Worm (Caenorhabditis elegans) whole organism, L4 larva: Measurements from ENCODE around the gene elt-1.

Experiments used
- Y48G9A.11 ChIP-seq: fragments of 200-800 bp; sonication (Bioruptor generic); IDR thresholded peaks from 2 replicates; pipeline ENCODE4 v1.3.6; 2022; ENCODE audit warnings: missing genetic modification reagents, missing genetic modification characterization, missing compliant biosample characterization
- Y5F2A.4 ChIP-seq: fragments of 200-800 bp; sonication (Bioruptor generic); optimal IDR thresholded peaks from 2 replicates; lab custom pipeline; 2018; ENCODE audit warnings: mild to moderate bottlenecking, missing genetic modification characterization, missing compliant biosample characterization
- Y75B8A.6 ChIP-seq: fragments of 200-800 bp; sonication (Bioruptor generic); IDR thresholded peaks from 2 replicates; pipeline ENCODE4 v1.3.6; 2022; ENCODE audit warnings: missing genetic modification reagents, missing genetic modification characterization, missing compliant biosample characterization
- ZK546.5 ChIP-seq, 2 experiments: sonication (generic microtip); optimal IDR thresholded peaks; 2 replicates each; lab custom pipeline; 2017; ENCODE audit warnings: missing biosample characterization in 2 of 2, missing genetic modification characterization in 2 of 2
- ama-1 ChIP-seq: fragments of 150-350 bp; optimal IDR thresholded peaks from 2 replicates; lab custom pipeline; 2014; ENCODE audit warnings: inconsistent platforms, mixed read lengths
- attf-4 ChIP-seq: sonication (generic microtip); optimal IDR thresholded peaks from 3 replicates; lab custom pipeline; 2017; ENCODE audit warnings: missing biosample characterization, missing genetic modification characterization
- ceh-44 ChIP-seq: fragments of 200-800 bp; sonication (Bioruptor generic); IDR thresholded peaks from 2 replicates; pipeline ENCODE4 v1.3.6; 2022; ENCODE audit warnings: missing genetic modification reagents, missing genetic modification characterization, missing compliant biosample characterization
- daf-16 ChIP-seq, 3 experiments: sonication (generic microtip); optimal IDR thresholded peaks; 2 replicates each; lab custom pipeline; 2016 to 2017; ENCODE audit warnings: missing genetic modification characterization in 3 of 3, missing genetic modification reagents in 3 of 3, mild to moderate bottlenecking in 2 of 3, missing compliant biosample characterization in 2 of 3, missing biosample characterization in 1 of 3, moderate library complexity in 1 of 3
- dmd-9 ChIP-seq: fragments of 200-800 bp; sonication (Bioruptor generic); IDR thresholded peaks from 2 replicates; pipeline ENCODE4 v1.3.6; 2022; ENCODE audit warnings: missing genetic modification reagents, missing genetic modification characterization, missing compliant biosample characterization
- dpl-1 ChIP-seq: fragments of 150-350 bp; optimal IDR thresholded peaks from 2 replicates; lab custom pipeline; 2014; ENCODE audit warnings: missing biosample characterization, missing genetic modification reagents, missing genetic modification characterization
- dve-1 ChIP-seq: sonication (generic microtip); optimal IDR thresholded peaks from 2 replicates; lab custom pipeline; 2017; ENCODE audit warnings: antibody characterized with exemption, mild to moderate bottlenecking, missing genetic modification characterization, missing compliant biosample characterization; ENCODE audit not compliant: insufficient read depth
- fkh-10 ChIP-seq: fragments of 150-350 bp; optimal IDR thresholded peaks from 2 replicates; lab custom pipeline; 2014; ENCODE audit warnings: missing biosample characterization, missing genetic modification reagents, missing genetic modification characterization
- hlh-30 ChIP-seq: sonication (generic microtip); optimal IDR thresholded peaks from 2 replicates; lab custom pipeline; 2017; ENCODE audit warnings: antibody characterized with exemption, mild to moderate bottlenecking, missing genetic modification characterization, missing compliant biosample characterization; ENCODE audit not compliant: insufficient read depth
- hmg-1.1 ChIP-seq: fragments of 200-800 bp; sonication (Bioruptor generic); IDR thresholded peaks from 2 replicates; pipeline ENCODE4 v1.3.6; 2022; ENCODE audit warnings: missing genetic modification reagents, missing genetic modification characterization, missing compliant biosample characterization
- jun-1 ChIP-seq: fragments of 150-350 bp; optimal IDR thresholded peaks from 2 replicates; lab custom pipeline; 2014; ENCODE audit warnings: missing biosample characterization, missing genetic modification reagents, missing genetic modification characterization
- lin-15B ChIP-seq: fragments of 150-350 bp; sonication (generic microtip); optimal IDR thresholded peaks from 3 replicates; lab custom pipeline; 2014; ENCODE audit warnings: missing biosample characterization, missing genetic modification characterization
- lin-29 ChIP-seq: fragments of 200-800 bp; sonication (Bioruptor generic); IDR thresholded peaks from 2 replicates; pipeline ENCODE4 v1.3.6; 2022; ENCODE audit warnings: missing genetic modification reagents, missing genetic modification characterization, missing compliant biosample characterization
- lsy-2 ChIP-seq, 2 experiments: fragments of 150-350 bp in 1 of 2; sonication (generic microtip) in 1 of 2; optimal IDR thresholded peaks; 2 replicates each; lab custom pipeline; 2014 to 2017; ENCODE audit warnings: missing biosample characterization in 2 of 2, missing genetic modification characterization in 2 of 2
- mdt-29 ChIP-seq: fragments of 200-800 bp; sonication (Bioruptor generic); IDR thresholded peaks from 2 replicates; pipeline ENCODE4 v1.3.6; 2022; ENCODE audit warnings: missing genetic modification reagents, missing genetic modification characterization, missing compliant biosample characterization
- mes-2 ChIP-seq: sonication (generic microtip); optimal IDR thresholded peaks from 2 replicates; lab custom pipeline; 2016; ENCODE audit warnings: missing genotype, mild to moderate bottlenecking, missing genetic modification characterization, missing compliant biosample characterization; ENCODE audit not compliant: poor library complexity, severe bottlenecking
- nhr-6 ChIP-seq: fragments of 150-350 bp; optimal IDR thresholded peaks from 2 replicates; lab custom pipeline; 2014; ENCODE audit warnings: missing biosample characterization, missing genetic modification characterization
- nhr-76 ChIP-seq: fragments of 150-350 bp; optimal IDR thresholded peaks from 2 replicates; lab custom pipeline; 2014; ENCODE audit warnings: missing biosample characterization, missing genetic modification characterization
- pha-4 ChIP-seq, 2 experiments: fragments of 150-350 bp in 1 of 2; fragments of 200-800 bp in 1 of 2; sonication (Bioruptor generic) in 1 of 2; IDR thresholded peaks in 1 of 2; optimal IDR thresholded peaks in 1 of 2; 2 replicates each; pipeline versions ENCODE4 v1.3.6 to Lab custom; 2014 to 2022; ENCODE audit warnings: missing genetic modification characterization in 2 of 2, missing genetic modification reagents in 2 of 2, missing biosample characterization in 1 of 2, missing compliant biosample characterization in 1 of 2
- saeg-2 ChIP-seq: fragments of 200-800 bp; sonication (Bioruptor generic); IDR thresholded peaks from 2 replicates; pipeline ENCODE4 v1.3.6; 2022; ENCODE audit warnings: missing genetic modification reagents, missing genetic modification characterization, missing compliant biosample characterization
- sdz-12 ChIP-seq: fragments of 200-800 bp; sonication (Bioruptor generic); optimal IDR thresholded peaks from 2 replicates; lab custom pipeline; 2018; ENCODE audit warnings: mild to moderate bottlenecking, missing genetic modification characterization, missing compliant biosample characterization
- set-16 ChIP-seq: fragments of 200-800 bp; sonication (Bioruptor generic); IDR thresholded peaks from 2 replicates; pipeline ENCODE4 v1.3.6; 2022; ENCODE audit warnings: missing genetic modification reagents, missing genetic modification characterization, missing compliant biosample characterization
- unc-62 ChIP-seq, 3 experiments: fragments of 150-350 bp in 1 of 3; sonication (generic microtip); optimal IDR thresholded peaks in 2 of 3; peaks in 1 of 3; 1 replicate in 1 of 3; 2 replicates in 2 of 3; lab custom pipeline; 2014 to 2017; ENCODE audit warnings: missing biosample characterization in 3 of 3, missing genetic modification characterization in 3 of 3, missing genetic modification reagents in 3 of 3, missing genotype in 1 of 3
- vab-7 ChIP-seq: fragments of 200-800 bp; sonication (Bioruptor generic); IDR thresholded peaks from 2 replicates; pipeline ENCODE4 v1.3.6; 2022; ENCODE audit warnings: missing genetic modification reagents, missing genetic modification characterization, missing compliant biosample characterization
- zfp-3 ChIP-seq: fragments of 200-800 bp; sonication (Bioruptor generic); conservative IDR thresholded peaks from 2 replicates; pipeline ENCODE4 v1.3.6; 2022; ENCODE audit warnings: missing genetic modification reagents, missing genetic modification characterization, missing compliant biosample characterization
- zip-11 ChIP-seq: fragments of 200-800 bp; sonication (Bioruptor generic); IDR thresholded peaks from 2 replicates; pipeline ENCODE4 v1.3.6; 2022; ENCODE audit warnings: missing genetic modification characterization, missing compliant biosample characterization

Gene elt-1

DNA sequence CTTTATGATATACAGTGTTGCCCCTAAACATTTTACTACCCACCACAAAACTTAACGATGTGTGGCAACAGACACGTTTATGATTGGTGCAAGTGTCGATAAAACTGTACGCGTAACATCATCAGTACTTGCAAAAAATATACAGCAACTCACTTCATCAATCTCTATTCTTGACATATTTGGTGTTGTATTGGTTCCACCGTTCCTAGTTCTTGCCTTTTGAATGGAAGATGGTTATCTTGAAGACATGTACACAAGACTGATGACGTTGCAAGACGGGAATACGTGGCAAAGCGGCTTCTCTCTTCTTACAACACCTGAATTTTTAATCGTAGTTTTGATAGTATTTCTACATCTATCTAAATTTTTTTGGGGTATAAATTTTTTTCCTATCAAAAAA, 3.9 kb upstream of the elt-1 start:
- TF ChIP-seq zip-11 (GFP tag; lab: Robert Waterston, UW): no peak
- no peak for TF ChIP-seq Y48G9A.11 (GFP tag; lab: Robert Waterston, UW)
- no peak for TF ChIP-seq mes-2 (tag; lab: Kevin White, UChicago)

DNA sequence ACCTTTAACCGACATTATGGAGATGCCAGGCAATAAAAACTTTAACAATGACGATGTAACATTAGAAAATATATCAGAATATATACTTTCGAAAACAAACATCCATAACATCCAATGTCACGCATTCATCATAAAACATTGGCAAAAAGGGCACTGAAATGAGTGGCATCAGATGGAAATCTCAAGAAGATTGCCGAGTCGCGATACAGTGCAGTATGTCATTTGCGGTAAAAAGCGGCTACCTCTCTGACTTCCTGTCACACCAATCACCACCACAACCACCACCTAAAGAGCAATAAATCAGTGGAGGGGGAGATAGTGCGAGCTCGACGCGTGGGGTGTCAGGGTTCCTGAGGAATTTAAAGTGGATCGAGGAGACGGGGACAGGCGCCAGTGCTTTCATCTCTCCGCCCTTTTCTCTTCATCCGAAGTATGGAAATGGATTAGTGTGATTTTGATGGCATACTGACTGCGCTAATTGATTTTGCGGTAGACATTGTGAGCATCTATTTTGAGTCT, 1.7 kb upstream of the elt-1 start:
- no peak for TF ChIP-seq saeg-2 (GFP tag; lab: Robert Waterston, UW)
- TF ChIP-seq unc-62 (GFP tag; optimal IDR thresholded peaks at IDR 0.05 in 1 of 2; lab: Kevin White, UChicago): peak in 1 of 2 experiments; percentile 44
- no peak for TF ChIP-seq unc-62 (tag; optimal IDR thresholded peaks at IDR 0.05; lab: Kevin White, UChicago)
- no peak for TF ChIP-seq attf-4 (tag; lab: Kevin White, UChicago)
- TF ChIP-seq hlh-30 (tag; lab: Kevin White, UChicago): no peak
- TF ChIP-seq lin-15B: no peak

ce11 chrIV:9614060-9614459, 735 bp upstream of the elt-1 start:
- TF ChIP-seq set-16 (no peak), zfp-3 (GFP tag; lab: Robert Waterston, UW) (no peak), pha-4 (GFP tag; IDR thresholded peaks at IDR 0.05; lab: Robert Waterston, UW) (no peak), pha-4 (tag; optimal IDR thresholded peaks at IDR 0.05; lab: Kevin White, UChicago) (no peak)
- TF ChIP-seq, all 104 proteins: peak for 0

DNA sequence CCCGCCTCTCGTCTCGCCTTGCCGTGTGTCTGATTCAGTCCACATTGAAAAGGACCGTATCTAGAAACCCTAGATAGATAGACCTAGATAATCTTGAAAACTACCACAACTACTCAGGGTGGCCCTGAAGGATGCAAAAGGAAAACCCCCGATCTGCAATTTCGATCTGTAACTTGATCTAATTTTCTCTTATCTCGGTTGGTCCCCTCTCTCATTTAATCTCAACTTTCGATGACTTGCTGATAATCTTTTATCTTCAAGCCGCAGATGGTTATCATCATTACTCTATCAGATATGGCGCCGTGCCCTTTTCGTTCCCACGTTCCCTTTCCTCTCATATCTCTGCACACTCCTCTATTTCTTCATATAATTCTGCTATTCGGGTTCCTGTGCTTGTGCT, 716 bp downstream of the elt-1 start:
- TF ChIP-seq Y75B8A.6: no peak
- TF ChIP-seq lin-29 (GFP tag; lab: Robert Waterston, UW): no peak
- no peak for TF ChIP-seq sdz-12

DNA sequence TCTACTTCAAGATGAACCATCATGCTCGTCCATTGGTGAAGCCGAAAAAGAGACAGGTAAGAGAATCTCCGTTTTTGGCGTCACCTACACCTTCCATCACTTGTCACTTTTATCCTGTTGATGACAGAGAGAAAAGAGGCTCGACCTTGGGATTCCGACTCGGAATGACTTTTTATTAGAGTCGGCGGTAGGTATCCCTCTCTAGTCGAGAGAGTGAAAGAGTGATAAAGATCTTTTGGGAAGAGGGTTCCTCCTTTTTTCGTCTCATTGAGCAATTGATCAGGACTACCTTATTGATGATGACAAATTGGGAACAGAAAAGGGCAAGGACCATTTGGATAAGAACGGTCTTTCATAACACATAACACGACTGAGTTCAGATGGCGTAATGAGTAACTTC, 2.6 kb downstream of the elt-1 start:
- TF ChIP-seq mdt-29: no peak
- TF ChIP-seq Y5F2A.4: no peak
- peak in 1 of 2 experiments; percentile 88 for TF ChIP-seq unc-62 (GFP tag; optimal IDR thresholded peaks at IDR 0.05 in 1 of 2; lab: Kevin White, UChicago)
- no peak for TF ChIP-seq unc-62 (tag; optimal IDR thresholded peaks at IDR 0.05; lab: Kevin White, UChicago)
- TF ChIP-seq lsy-2 (tag; optimal IDR thresholded peaks at IDR 0.05; lab: Kevin White, UChicago): no peak
- TF ChIP-seq attf-4 (tag; lab: Kevin White, UChicago): no peak
- TF ChIP-seq dpl-1 (GFP tag; lab: Kevin White, UChicago): no peak
- TF ChIP-seq jun-1 (tag; lab: Kevin White, UChicago): no peak
- no peak for TF ChIP-seq vab-7 (GFP tag; lab: Robert Waterston, UW)
- no peak for TF ChIP-seq nhr-6 (tag; lab: Kevin White, UChicago)

- TF ChIP-seq ceh-44 (no peak), hmg-1.1 (GFP tag; lab: Robert Waterston, UW) (0 out of 2 replicates have a peak, but pooled peaks have one; percentile 12), daf-16 (GFP tag; optimal IDR thresholded peaks at IDR 0.05; lab: Kevin White, UChicago) (no peak), daf-16 (tag; optimal IDR thresholded peaks at IDR 0.05; lab: Kevin White, UChicago) (no peak), ZK546.5 (tag; optimal IDR thresholded peaks at IDR 0.05; lab: Kevin White, UChicago) (no peak), unc-62 (GFP tag; optimal IDR thresholded peaks at IDR 0.05 in 1 of 2; lab: Kevin White, UChicago) (peak in 1 of 2 experiments; percentile 49), unc-62 (tag; optimal IDR thresholded peaks at IDR 0.05; lab: Kevin White, UChicago) (no peak), dve-1 (no peak)
These were observed 3.2 kb downstream of the elt-1 start for ce11 chrIV:9618015-9618414.

- TF ChIP-seq dmd-9 (GFP tag; lab: Robert Waterston, UW) (no peak), fkh-10 (GFP tag; lab: Kevin White, UChicago) (no peak), nhr-76 (tag; lab: Kevin White, UChicago) (no peak), ama-1 (lab: Kevin White, UChicago) (no peak), unc-62 (GFP tag; optimal IDR thresholded peaks at IDR 0.05 in 1 of 2; lab: Kevin White, UChicago) (peak in 1 of 2 experiments; percentile 12), unc-62 (tag; optimal IDR thresholded peaks at IDR 0.05; lab: Kevin White, UChicago) (no peak)
These were observed 4.0 kb downstream of the elt-1 start for ce11 chrIV:9618836-9619235.
